Worm (Caenorhabditis elegans): ENCODE measurements around the gene psr-1.
A peak's percentile ranks its signal among the peaks of the same experiment; 100 is the strongest.

psr-1 gene

ce11 chrIV:4686291-4686830 lies 33.3 kb downstream of the psr-1 start:
- no peak for TF ChIP-seq flt-1 (GFP tag; IDR thresholded peaks at IDR 0.05)
- no peak for TF ChIP-seq hmg-4 (GFP tag; optimal IDR thresholded peaks at IDR 0.05)
- TF ChIP-seq ets-7 (tag; optimal IDR thresholded peaks at IDR 0.05): no peak
- TF ChIP-seq tra-4 (tag; optimal IDR thresholded peaks at IDR 0.05): no peak
- no peak for TF ChIP-seq pes-1 (GFP tag; IDR thresholded peaks at IDR 0.05)

DNA sequence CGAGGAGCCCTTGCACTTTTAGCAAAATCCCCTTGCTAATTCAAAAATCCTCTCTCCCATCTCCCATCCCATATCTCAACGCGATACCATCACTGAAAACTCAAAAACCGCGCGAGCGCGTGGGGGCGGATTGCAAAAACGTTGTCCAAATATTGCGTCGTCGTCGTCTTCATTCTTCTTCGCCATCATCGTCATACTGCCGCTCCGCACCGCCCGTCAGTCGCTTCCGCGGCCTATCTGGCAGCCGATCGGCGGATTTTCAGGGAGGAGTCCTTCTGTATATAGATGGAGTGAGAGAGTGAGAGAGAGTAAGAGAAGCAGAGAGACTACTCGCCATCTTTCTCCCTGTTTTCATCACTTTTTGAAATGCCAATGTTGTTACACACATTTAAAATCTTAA lies 33.8 kb downstream of the psr-1 start:
- TF ChIP-seq pes-1 (GFP tag; IDR thresholded peaks at IDR 0.05) (no peak), hnd-1 (tag; optimal IDR thresholded peaks at IDR 0.05) (no peak), tbx-11 (GFP tag; IDR thresholded peaks at IDR 0.05) (no peak), ama-1 (optimal IDR thresholded peaks at IDR 0.05) (no peak), hmg-4 (GFP tag; optimal IDR thresholded peaks at IDR 0.05) (no peak), ceh-13 (GFP tag; optimal IDR thresholded peaks at IDR 0.05) (no peak), scrt-1 (GFP tag; IDR thresholded peaks at IDR 0.05) (no peak), ets-7 (tag; optimal IDR thresholded peaks at IDR 0.05) (no peak), aly-1 (tag; optimal IDR thresholded peaks at IDR 0.05) (no peak), F13C5.2 (tag; optimal IDR thresholded peaks at IDR 0.05) (no peak), ceh-36 (tag; optimal IDR thresholded peaks at IDR 0.05) (no peak), tbx-37 (GFP tag; conservative IDR thresholded peaks at IDR 0.05) (no peak), tra-4 (tag; optimal IDR thresholded peaks at IDR 0.05) (no peak), B0310.2 (tag; optimal IDR thresholded peaks at IDR 0.05) (no peak), hmbx-1 (tag; optimal IDR thresholded peaks at IDR 0.05) (no peak)

DNA sequence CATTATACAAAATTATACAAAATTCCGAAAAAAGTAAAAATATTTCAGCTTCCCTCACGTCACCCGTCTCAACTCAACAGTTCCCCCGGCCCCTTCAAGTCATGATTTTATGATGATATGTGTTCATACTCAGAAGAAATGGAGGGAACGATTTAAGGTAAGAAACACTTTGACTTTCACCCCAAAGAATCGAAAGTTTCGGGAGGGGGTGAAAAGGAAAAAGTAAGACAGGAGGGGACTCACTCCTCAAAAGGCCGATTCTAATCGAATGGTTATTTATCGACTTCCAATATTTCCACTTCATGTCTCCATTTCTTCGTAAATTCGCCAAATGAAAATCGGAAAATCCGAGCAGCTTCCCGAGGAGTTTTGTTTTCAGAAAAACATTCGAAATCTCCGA lies 35.2 kb downstream of the psr-1 start, which contains the start of gene bus-4:
Gene bus-4 (plus strand): TSS at position 49 of the 400 bp plus-strand sequence.
- TF ChIP-seq tra-4 (tag; optimal IDR thresholded peaks at IDR 0.05): no peak
- no peak for TF ChIP-seq scrt-1 (GFP tag; IDR thresholded peaks at IDR 0.05)
- TF ChIP-seq ets-7 (tag; optimal IDR thresholded peaks at IDR 0.05): no peak
- TF ChIP-seq aly-1 (tag; optimal IDR thresholded peaks at IDR 0.05): no peak
- no peak for TF ChIP-seq flt-1 (GFP tag; IDR thresholded peaks at IDR 0.05)
- no peak for TF ChIP-seq F13C5.2 (tag; optimal IDR thresholded peaks at IDR 0.05)
- TF ChIP-seq ceh-36 (tag; optimal IDR thresholded peaks at IDR 0.05): no peak
- no peak for TF ChIP-seq hnd-1 (tag; optimal IDR thresholded peaks at IDR 0.05)
- TF ChIP-seq B0310.2 (tag; optimal IDR thresholded peaks at IDR 0.05): no peak
- no peak for TF ChIP-seq sea-1 (GFP tag; conservative IDR thresholded peaks at IDR 0.05)
- no peak for TF ChIP-seq ceh-13 (GFP tag; optimal IDR thresholded peaks at IDR 0.05)
- TF ChIP-seq tbx-37 (GFP tag; conservative IDR thresholded peaks at IDR 0.05): no peak
- no peak for TF ChIP-seq tbx-11 (GFP tag; IDR thresholded peaks at IDR 0.05)
- no peak for TF ChIP-seq hmg-4 (GFP tag; optimal IDR thresholded peaks at IDR 0.05)
- TF ChIP-seq hmbx-1 (tag; optimal IDR thresholded peaks at IDR 0.05): no peak
- no peak for TF ChIP-seq pes-1 (GFP tag; IDR thresholded peaks at IDR 0.05)
- no peak for TF ChIP-seq ama-1 (optimal IDR thresholded peaks at IDR 0.05)

ce11 chrIV:4692463-4692862 lies 39.4 kb downstream of the psr-1 start, which contains the start of gene spe-51:
TSS of gene spe-51 (plus strand) at chrIV:4692763.
- no peak for TF ChIP-seq ama-1 (optimal IDR thresholded peaks at IDR 0.05)
- TF ChIP-seq ets-7 (tag; optimal IDR thresholded peaks at IDR 0.05): no peak
- no peak for TF ChIP-seq tbx-11 (GFP tag; IDR thresholded peaks at IDR 0.05)
- TF ChIP-seq ceh-13 (GFP tag; optimal IDR thresholded peaks at IDR 0.05): no peak
- TF ChIP-seq flt-1 (GFP tag; IDR thresholded peaks at IDR 0.05): no peak
- no peak for TF ChIP-seq F13C5.2 (tag; optimal IDR thresholded peaks at IDR 0.05)

- no peak for TF ChIP-seq ceh-13 (GFP tag; optimal IDR thresholded peaks at IDR 0.05)
- TF ChIP-seq flt-1 (GFP tag; IDR thresholded peaks at IDR 0.05): no peak
- TF ChIP-seq tra-4 (tag; optimal IDR thresholded peaks at IDR 0.05): no peak
- TF ChIP-seq pes-1 (GFP tag; IDR thresholded peaks at IDR 0.05): no peak
- TF ChIP-seq scrt-1 (GFP tag; IDR thresholded peaks at IDR 0.05): no peak
- TF ChIP-seq hmbx-1 (tag; optimal IDR thresholded peaks at IDR 0.05): no peak
- TF ChIP-seq B0310.2 (tag; optimal IDR thresholded peaks at IDR 0.05): no peak
- TF ChIP-seq ceh-36 (tag; optimal IDR thresholded peaks at IDR 0.05): no peak
- TF ChIP-seq F13C5.2 (tag; optimal IDR thresholded peaks at IDR 0.05): no peak
Measured at ce11 chrIV:4703911-4704310, 50.8 kb downstream of the psr-1 start, which contains the start of gene ogdh-1. TSS of gene ogdh-1 (minus strand) at chrIV:4704011.

- TF ChIP-seq ceh-13 (GFP tag; optimal IDR thresholded peaks at IDR 0.05): no peak
- TF ChIP-seq pes-1 (GFP tag; IDR thresholded peaks at IDR 0.05): no peak; the same call in 1 of the 2 replicates
- TF ChIP-seq tra-4 (tag; optimal IDR thresholded peaks at IDR 0.05): no peak
- TF ChIP-seq hmg-4 (GFP tag; optimal IDR thresholded peaks at IDR 0.05): peak; percentile 40
- no peak for TF ChIP-seq hnd-1 (tag; optimal IDR thresholded peaks at IDR 0.05)
- no peak for TF ChIP-seq F13C5.2 (tag; optimal IDR thresholded peaks at IDR 0.05)
- no peak for TF ChIP-seq ets-7 (tag; optimal IDR thresholded peaks at IDR 0.05)
- no peak for TF ChIP-seq aly-1 (tag; optimal IDR thresholded peaks at IDR 0.05)
- no peak for TF ChIP-seq tbx-37 (GFP tag; conservative IDR thresholded peaks at IDR 0.05)
- no peak for TF ChIP-seq hmbx-1 (tag; optimal IDR thresholded peaks at IDR 0.05)
- no peak for TF ChIP-seq ama-1 (optimal IDR thresholded peaks at IDR 0.05)
- TF ChIP-seq ceh-36 (tag; optimal IDR thresholded peaks at IDR 0.05): no peak
- no peak for TF ChIP-seq scrt-1 (GFP tag; IDR thresholded peaks at IDR 0.05)
- no peak for TF ChIP-seq tbx-11 (GFP tag; IDR thresholded peaks at IDR 0.05)
- 0 out of 2 replicates have a peak, but pooled peaks have one; percentile 11 for TF ChIP-seq sea-1 (GFP tag; conservative IDR thresholded peaks at IDR 0.05)
- TF ChIP-seq flt-1 (GFP tag; IDR thresholded peaks at IDR 0.05): no peak
- TF ChIP-seq B0310.2 (tag; optimal IDR thresholded peaks at IDR 0.05): no peak
Measured at ce11 chrIV:4705182-4705581, 52.1 kb downstream of the psr-1 start.
